Worm (Caenorhabditis elegans): Measurements from ENCODE around the gene R02E12.5.

Gene R02E12.5

ce11 chrX:4007724-4008123 is 10.6 kb downstream of the R02E12.5 start (continued):
- TF ChIP-seq unc-62 (GFP tag; optimal IDR thresholded peaks at IDR 0.05 in 1 of 2) (peak in 1 of 2 experiments; percentile 38), unc-62 (tag; optimal IDR thresholded peaks at IDR 0.05) (no peak), madf-5 (GFP tag; IDR thresholded peaks at IDR 0.05) (no peak), zfp-3 (GFP tag; conservative IDR thresholded peaks at IDR 0.05) (no peak), Y48G9A.11 (GFP tag; IDR thresholded peaks at IDR 0.05) (no peak), ama-1 (optimal IDR thresholded peaks at IDR 0.05) (no peak), F26F4.8 (GFP tag; conservative IDR thresholded peaks at IDR 0.05) (no peak)

DNA sequence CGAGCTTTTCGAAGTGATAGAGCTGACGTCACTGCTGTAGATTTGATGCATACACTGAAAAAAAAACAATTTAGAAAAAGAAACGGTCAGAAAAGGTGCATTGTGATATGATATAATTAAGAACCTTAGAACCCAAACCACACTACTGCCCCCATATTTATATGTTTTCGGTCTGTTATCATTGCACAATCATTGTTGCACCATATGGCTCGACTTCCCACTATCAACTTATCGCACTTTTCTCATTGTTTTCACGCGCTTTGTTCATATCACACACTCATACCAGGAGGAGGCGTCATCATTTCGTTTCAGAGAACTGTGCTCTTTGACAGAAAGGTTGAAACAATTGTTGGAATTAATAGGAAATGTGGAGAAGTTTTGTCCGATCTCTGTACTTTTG is 11.8 kb downstream of the R02E12.5 start:
- TF ChIP-seq T20F7.1 (GFP tag; optimal IDR thresholded peaks at IDR 0.05) (peak; percentile 49), T26A8.4 (GFP tag; IDR thresholded peaks at IDR 0.05) (no peak), mdl-1 (tag; optimal IDR thresholded peaks at IDR 0.05) (peak in 1 of 2 experiments; percentile 57), nhr-102 (tag; optimal IDR thresholded peaks at IDR 0.05) (peak; percentile 26), D1046.2 (GFP tag; IDR thresholded peaks at IDR 0.05) (no peak), egl-27 (tag; optimal IDR thresholded peaks at IDR 0.05) (no peak), lsy-2 (tag; optimal IDR thresholded peaks at IDR 0.05) (peak in 1 of 2 experiments; percentile 42), ZK546.5 (tag; optimal IDR thresholded peaks at IDR 0.05) (no peak), mdt-29 (GFP tag; IDR thresholded peaks at IDR 0.05) (no peak), hlh-30 (tag; optimal IDR thresholded peaks at IDR 0.05; ENCODE audit: insufficient read depth) (peak; percentile 84), attf-4 (tag; optimal IDR thresholded peaks at IDR 0.05) (no peak), mxl-2 (GFP tag; conservative IDR thresholded peaks at IDR 0.05) (no peak), nhr-77 (tag; optimal IDR thresholded peaks at IDR 0.05) (peak; percentile 60), tra-1 (GFP tag; IDR thresholded peaks at IDR 0.05) (peak; percentile 68; the same call in 1 of the 2 replicates), madf-5 (GFP tag; IDR thresholded peaks at IDR 0.05) (no peak), unc-130 (GFP tag; optimal IDR thresholded peaks at IDR 0.05) (no peak), skn-1 (tag; optimal IDR thresholded peaks at IDR 0.05) (no peak), ztf-11 (tag; optimal IDR thresholded peaks at IDR 0.05) (no peak), ceh-32 (tag; optimal IDR thresholded peaks at IDR 0.05; ENCODE audit: poor library complexity) (no peak), fos-1 (tag; optimal IDR thresholded peaks at IDR 0.05) (no peak), mxl-3 (GFP tag; optimal IDR thresholded peaks at IDR 0.05) (no peak), unc-39 (tag; optimal IDR thresholded peaks at IDR 0.05) (no peak), ceh-44 (GFP tag; IDR thresholded peaks at IDR 0.05) (no peak), ZK337.2 (GFP tag; IDR thresholded peaks at IDR 0.05) (no peak), nhr-10 (tag; optimal IDR thresholded peaks at IDR 0.05) (peak; percentile 9), php-3 (GFP tag; IDR thresholded peaks at IDR 0.05) (peak; percentile 57), zip-2 (tag; optimal IDR thresholded peaks at IDR 0.05) (no peak), Y5F2A.4 (GFP tag; optimal IDR thresholded peaks at IDR 0.05) (no peak), lin-38 (GFP tag; IDR thresholded peaks at IDR 0.05) (no peak), saeg-2 (GFP tag; IDR thresholded peaks at IDR 0.05) (no peak), daf-19 (GFP tag; conservative IDR thresholded peaks at IDR 0.05) (no peak), ama-1 (optimal IDR thresholded peaks at IDR 0.05) (no peak), daf-12 (tag; optimal IDR thresholded peaks at IDR 0.05) (no peak), nhr-42 (GFP tag; IDR thresholded peaks at IDR 0.05) (no peak), zfp-2 (tag; optimal IDR thresholded peaks at IDR 0.05) (no peak), dmd-8 (GFP tag; IDR thresholded peaks at IDR 0.05) (no peak), jun-1 (tag; optimal IDR thresholded peaks at IDR 0.05) (no peak), ceh-28 (tag; optimal IDR thresholded peaks at IDR 0.05) (no peak), Y75B8A.6 (GFP tag; IDR thresholded peaks at IDR 0.05) (no peak), pha-4 (GFP tag; IDR thresholded peaks at IDR 0.05) (no peak), pha-4 (tag; optimal IDR thresholded peaks at IDR 0.05) (no peak), lir-3 (tag; optimal IDR thresholded peaks at IDR 0.05) (no peak), gei-8 (GFP tag; optimal IDR thresholded peaks at IDR 0.05) (no peak), unc-62 (GFP tag; optimal IDR thresholded peaks at IDR 0.05 in 1 of 2) (peak in 1 of 2 experiments; percentile 14), unc-62 (tag; optimal IDR thresholded peaks at IDR 0.05) (no peak), sdz-12 (GFP tag; optimal IDR thresholded peaks at IDR 0.05) (no peak), dve-1 (tag; optimal IDR thresholded peaks at IDR 0.05; ENCODE audit: insufficient read depth) (peak; percentile 94), pqm-1 (tag; optimal IDR thresholded peaks at IDR 0.05) (peak; percentile 98)
